Fruit fly (Drosophila melanogaster) whole organism, wandering third instar larva: ENCODE results near the gene CG8349.
A peak's percentile ranks its signal among the peaks of the same experiment; 100 is the strongest.

Experiments used
- Abd-B ChIP-seq: fragments of >200 bp; optimal IDR thresholded peaks from 2 replicates; lab custom pipeline; 2017; ENCODE audit warnings: missing biosample characterization, missing genetic modification characterization
- CG32264 ChIP-seq: fragments of 200-800 bp; sonication (Bioruptor generic); optimal IDR thresholded peaks from 2 replicates; lab custom pipeline; 2016; ENCODE audit warnings: missing biosample characterization, missing genetic modification characterization
- CG9705 ChIP-seq: fragments of 200-800 bp; sonication (Bioruptor generic); optimal IDR thresholded peaks from 2 replicates; lab custom pipeline; 2018; ENCODE audit warnings: missing biosample characterization, mild to moderate bottlenecking, missing genetic modification characterization
- CrebA ChIP-seq: fragments of 200-800 bp; sonication (Bioruptor generic); optimal IDR thresholded peaks from 2 replicates; lab custom pipeline; 2016; ENCODE audit warnings: missing biosample characterization, mild to moderate bottlenecking, missing genetic modification characterization, borderline replicate concordance
- Dfd ChIP-seq: fragments of >200 bp; optimal IDR thresholded peaks from 2 replicates; lab custom pipeline; 2017; ENCODE audit warnings: missing biosample characterization, missing genetic modification characterization
- Dif ChIP-seq: fragments of 200-275, 200-300 bp; sonication (Bioruptor generic); optimal IDR thresholded peaks from 2 replicates; lab custom pipeline; 2018; ENCODE audit warnings: missing biosample characterization, missing genetic modification characterization; ENCODE audit not compliant: partially characterized antibody
- GATAd ChIP-seq: sonication (Bioruptor generic); optimal IDR thresholded peaks from 2 replicates; lab custom pipeline; 2016; ENCODE audit warnings: missing biosample characterization, missing genetic modification characterization
- HLH106 ChIP-seq: fragments of 200-800 bp; optimal IDR thresholded peaks from 3 replicates; lab custom pipeline; 2019; ENCODE audit warnings: missing biosample characterization, mild to moderate bottlenecking, missing genetic modification characterization, moderate library complexity
- Hnf4 ChIP-seq: fragments of 200-800 bp; sonication (Bioruptor generic); optimal IDR thresholded peaks from 2 replicates; lab custom pipeline; 2016; ENCODE audit warnings: missing biosample characterization, mild to moderate bottlenecking, missing genetic modification characterization
- Hr78 ChIP-seq: fragments of >200 bp; optimal IDR thresholded peaks from 2 replicates; lab custom pipeline; 2017; ENCODE audit warnings: missing biosample characterization, missing genetic modification characterization
- Hr83 ChIP-seq: fragments of 200-300 bp; sonication (Bioruptor generic); optimal IDR thresholded peaks from 2 replicates; lab custom pipeline; 2016; ENCODE audit warnings: missing biosample characterization, mild to moderate bottlenecking, missing genetic modification characterization, moderate library complexity; ENCODE audit not compliant: poor library complexity, severe bottlenecking
- Jra ChIP-seq: sonication (Bioruptor generic); optimal IDR thresholded peaks from 2 replicates; lab custom pipeline; 2016; ENCODE audit warnings: missing biosample characterization, missing genetic modification characterization
- Mio ChIP-seq: sonication (Bioruptor generic); optimal IDR thresholded peaks from 2 replicates; lab custom pipeline; 2016; ENCODE audit warnings: missing biosample characterization, missing genetic modification characterization
- Myc ChIP-seq: fragments of >200 bp; optimal IDR thresholded peaks from 2 replicates; lab custom pipeline; 2017
- N ChIP-seq: fragments of >200 bp; optimal IDR thresholded peaks from 2 replicates; lab custom pipeline; 2018; ENCODE audit warnings: missing biosample characterization, missing external identifiers, missing genetic modification characterization
- OdsH ChIP-seq: fragments of 200-800 bp; sonication (Bioruptor generic); optimal IDR thresholded peaks from 2 replicates; lab custom pipeline; 2016; ENCODE audit warnings: missing biosample characterization, mild to moderate bottlenecking, missing genetic modification characterization
- Rel ChIP-seq, 2 experiments: fragments of 200-800 bp; sonication (Bioruptor generic) in 1 of 2; optimal IDR thresholded peaks; 2 replicates in 1 of 2; 3 replicates in 1 of 2; lab custom pipeline; 2016 to 2019; ENCODE audit warnings: mild to moderate bottlenecking in 2 of 2, missing biosample characterization in 2 of 2, missing genetic modification characterization in 2 of 2, moderate library complexity in 1 of 2
- Sp1 ChIP-seq: fragments of 200-800 bp; sonication (Bioruptor generic); optimal IDR thresholded peaks from 3 replicates; lab custom pipeline; 2019; ENCODE audit warnings: missing biosample characterization, mild to moderate bottlenecking, missing genetic modification characterization, moderate library complexity
- Vsx2 ChIP-seq: fragments of 200-300, 225-300 bp; sonication (Bioruptor generic); optimal IDR thresholded peaks from 2 replicates; lab custom pipeline; 2018; ENCODE audit warnings: missing biosample characterization, missing genetic modification characterization; ENCODE audit not compliant: partially characterized antibody
- br ChIP-seq: fragments of 200-800 bp; sonication (Bioruptor generic); optimal IDR thresholded peaks from 2 replicates; lab custom pipeline; 2016; ENCODE audit warnings: missing biosample characterization, missing genetic modification characterization
- brk ChIP-seq: fragments of 200-800 bp; sonication (Bioruptor generic); optimal IDR thresholded peaks from 2 replicates; lab custom pipeline; 2016; ENCODE audit warnings: missing biosample characterization, mild to moderate bottlenecking, missing genetic modification characterization
- dl ChIP-seq, 2 experiments: fragments of 175-275, 200-275 bp in 1 of 2; fragments of 200-275 bp in 1 of 2; sonication (Bioruptor generic); optimal IDR thresholded peaks; lab custom pipeline; 2018; ENCODE audit warnings: mild to moderate bottlenecking in 2 of 2, missing biosample characterization in 2 of 2, missing genetic modification characterization in 2 of 2, moderate library complexity in 2 of 2; ENCODE audit not compliant: partially characterized antibody in 2 of 2, insufficient read depth in 1 of 2
- dmrt93B ChIP-seq: fragments of 200-800 bp; sonication (Bioruptor generic); optimal IDR thresholded peaks from 2 replicates; lab custom pipeline; 2018; ENCODE audit warnings: missing biosample characterization, mild to moderate bottlenecking, missing genetic modification characterization
- dsf ChIP-seq: sonication (Bioruptor generic); optimal IDR thresholded peaks from 2 replicates; lab custom pipeline; 2016; ENCODE audit warnings: missing biosample characterization, missing genetic modification characterization, borderline replicate concordance
- ey ChIP-seq: fragments of 200-800 bp; sonication (Bioruptor generic); optimal IDR thresholded peaks from 2 replicates; lab custom pipeline; 2016; ENCODE audit warnings: missing biosample characterization, missing genetic modification characterization
- foxo ChIP-seq, 2 experiments: fragments of 200-800 bp; sonication (Bioruptor generic); optimal IDR thresholded peaks; 2 replicates in 1 of 2; 3 replicates in 1 of 2; lab custom pipeline; 2016 to 2017; ENCODE audit warnings: missing biosample characterization in 2 of 2, missing genetic modification characterization in 2 of 2
- fru ChIP-seq: fragments of 200-800 bp; sonication (Bioruptor generic); optimal IDR thresholded peaks from 3 replicates; lab custom pipeline; 2016; ENCODE audit warnings: missing biosample characterization, mild to moderate bottlenecking, missing genetic modification characterization
- h ChIP-seq: fragments of 200-800 bp; sonication (Bioruptor generic); optimal IDR thresholded peaks from 3 replicates; lab custom pipeline; 2016; ENCODE audit warnings: missing biosample characterization, mild to moderate bottlenecking, missing genetic modification characterization
- jim ChIP-seq: fragments of 175-275, 200-325 bp; sonication (Bioruptor generic); optimal IDR thresholded peaks from 2 replicates; lab custom pipeline; 2016; ENCODE audit warnings: missing biosample characterization, mild to moderate bottlenecking, missing genetic modification characterization
- lola ChIP-seq: fragments of >200 bp; optimal IDR thresholded peaks from 2 replicates; lab custom pipeline; 2017; ENCODE audit warnings: missing biosample characterization, missing genetic modification characterization
- pan ChIP-seq: fragments of >200 bp; optimal IDR thresholded peaks from 2 replicates; lab custom pipeline; 2017
- psq ChIP-seq: fragments of 200-800 bp; sonication (Bioruptor generic); optimal IDR thresholded peaks from 3 replicates; lab custom pipeline; 2017; ENCODE audit warnings: missing biosample characterization, mild to moderate bottlenecking, missing genetic modification characterization, moderate library complexity
- rgr ChIP-seq: fragments of 200-800 bp; sonication (Bioruptor generic); optimal IDR thresholded peaks from 3 replicates; lab custom pipeline; 2016; ENCODE audit warnings: missing biosample characterization, mild to moderate bottlenecking, missing genetic modification characterization
- sage ChIP-seq: fragments of 200-800 bp; sonication (Bioruptor generic); optimal IDR thresholded peaks from 2 replicates; lab custom pipeline; 2016; ENCODE audit warnings: missing biosample characterization, mild to moderate bottlenecking, missing genetic modification characterization
- sv ChIP-seq: fragments of 200-800 bp; sonication (Bioruptor generic); optimal IDR thresholded peaks from 3 replicates; lab custom pipeline; 2016; ENCODE audit warnings: missing biosample characterization, missing genetic modification characterization
- tai ChIP-seq: sonication (Bioruptor generic); optimal IDR thresholded peaks from 2 replicates; lab custom pipeline; 2016; ENCODE audit warnings: missing biosample characterization, missing genetic modification characterization
- usp ChIP-seq: fragments of >200 bp; optimal IDR thresholded peaks from 2 replicates; lab custom pipeline; 2017; ENCODE audit warnings: missing biosample characterization, missing genetic modification characterization
- woc ChIP-seq: sonication (Bioruptor generic); optimal IDR thresholded peaks from 2 replicates; lab custom pipeline; 2016; ENCODE audit warnings: missing biosample characterization, mild to moderate bottlenecking, missing genetic modification characterization

The CG8349 gene

dm6 chr2L:8202569-8202968 is 13.1 kb upstream of the CG8349 start:
- TF ChIP-seq Hnf4 = peak; percentile 10
- TF ChIP-seq rgr (GFP tag; lab: Kevin White, UChicago) = no peak

DNA sequence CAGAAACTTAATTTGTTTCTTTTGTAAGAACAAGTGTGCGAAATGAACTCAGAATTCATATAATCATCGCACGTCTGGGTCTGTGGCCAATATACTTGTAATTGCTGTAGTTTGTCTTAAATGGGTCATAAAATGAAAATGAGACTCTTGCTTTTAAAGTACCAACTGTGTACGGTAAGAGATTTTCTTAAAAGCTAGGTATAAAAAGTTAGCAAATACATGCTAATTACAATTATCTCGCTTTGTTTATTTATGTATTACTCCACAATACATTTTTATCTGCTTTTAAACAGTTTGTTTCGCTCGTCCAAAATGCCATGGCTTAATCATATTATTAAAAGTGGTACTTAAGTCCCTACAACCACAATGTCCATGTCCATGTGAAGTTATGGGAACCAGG is 12.0 kb upstream of the CG8349 start:
- no peak for TF ChIP-seq h (GFP tag; lab: Kevin White, UChicago)
- no peak for TF ChIP-seq Hr78
- no peak for TF ChIP-seq Rel (GFP tag; optimal IDR thresholded peaks at IDR 0.05; lab: Kevin White, UChicago)
- no peak for TF ChIP-seq Rel (tag; optimal IDR thresholded peaks at IDR 0.05; lab: Kevin White, UChicago)
- no peak for TF ChIP-seq Hnf4
- no peak for TF ChIP-seq GATAd (GFP tag; lab: Kevin White, UChicago)
- no peak for TF ChIP-seq jim (GFP tag; lab: Kevin White, UChicago)
- no peak for TF ChIP-seq dmrt93B
- TF ChIP-seq OdsH (GFP tag; lab: Kevin White, UChicago) = no peak
- TF ChIP-seq lola (GFP tag; lab: Kevin White, UChicago) = no peak
- TF ChIP-seq, all 38 proteins: peak for 0

DNA sequence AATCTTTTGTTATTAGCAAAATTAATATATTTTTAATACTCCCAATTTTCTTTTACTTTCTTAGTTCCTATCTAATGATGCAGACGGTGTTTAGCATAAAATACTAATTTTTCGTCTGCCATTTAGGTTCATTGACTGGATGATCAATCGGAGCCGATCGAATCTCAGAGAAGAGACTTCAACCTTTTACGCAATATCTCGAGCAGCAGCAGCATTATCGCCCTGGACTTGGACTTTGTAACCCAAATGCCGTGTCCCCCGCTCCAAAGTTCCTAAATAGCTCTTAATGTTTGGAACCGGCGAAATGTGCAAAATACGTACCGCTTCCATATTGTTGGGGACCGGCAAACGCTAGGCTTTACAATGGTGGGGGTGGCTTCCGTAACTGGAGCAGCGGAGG is 11.3 kb upstream of the CG8349 start:
- peak; percentile 60 for TF ChIP-seq Hnf4
- TF ChIP-seq Vsx2 (GFP tag; lab: Kevin White, UChicago) = no peak

- TF ChIP-seq br (GFP tag; lab: Kevin White, UChicago) (peak; percentile 91), jim (GFP tag; lab: Kevin White, UChicago) (no peak), HLH106 (tag; lab: Kevin White, UChicago) (peak; percentile 96), pan (peak; percentile 89), CG9705 (GFP tag; lab: Kevin White, UChicago) (peak; percentile 80), fru (GFP tag; lab: Kevin White, UChicago) (peak; percentile 98), Rel (GFP tag; optimal IDR thresholded peaks at IDR 0.05; lab: Kevin White, UChicago) (peak; percentile 99), Rel (tag; optimal IDR thresholded peaks at IDR 0.05; lab: Kevin White, UChicago) (peak; percentile 91), Hr83 (GFP tag; lab: Kevin White, UChicago) (peak; percentile 57), rgr (GFP tag; lab: Kevin White, UChicago) (peak; percentile 90), Hnf4 (peak; percentile 91), dmrt93B (peak; percentile 92), GATAd (GFP tag; lab: Kevin White, UChicago) (no peak), Mio (GFP tag; lab: Kevin White, UChicago) (peak; percentile 47), usp (GFP tag; lab: Kevin White, UChicago) (no peak), foxo (GFP tag; optimal IDR thresholded peaks at IDR 0.05; lab: Kevin White, UChicago) (peak; percentile 97 to 100), Dif (GFP tag; lab: Kevin White, UChicago) (peak; percentile 66), Abd-B (GFP tag; lab: Kevin White, UChicago) (no peak), Jra (GFP tag; lab: Kevin White, UChicago) (peak; percentile 74), Vsx2 (GFP tag; lab: Kevin White, UChicago) (no peak), lola (GFP tag; lab: Kevin White, UChicago) (no peak), woc (GFP tag; lab: Kevin White, UChicago) (peak; percentile 99), dl (GFP tag; optimal IDR thresholded peaks at IDR 0.05; lab: Kevin White, UChicago; ENCODE audit: insufficient read depth in 1 of 2, partially characterized antibody in 2 of 2) (peak; percentile 8 to 60), OdsH (GFP tag; lab: Kevin White, UChicago) (peak; percentile 98), CrebA (GFP tag; lab: Kevin White, UChicago) (no peak), tai (no peak), ey (peak; percentile 90), Hr78 (no peak), brk (GFP tag; lab: Kevin White, UChicago) (peak; percentile 99), CG32264 (GFP tag; lab: Kevin White, UChicago) (peak; percentile 98), dsf (GFP tag; lab: Kevin White, UChicago) (peak; percentile 63), N (GFP tag; lab: Kevin White, UChicago) (no peak), Dfd (GFP tag; lab: Kevin White, UChicago) (no peak), sv (GFP tag; lab: Kevin White, UChicago) (peak; percentile 94), sage (peak; percentile 99), Sp1 (GFP tag; lab: Kevin White, UChicago) (peak; percentile 97), h (GFP tag; lab: Kevin White, UChicago) (peak; percentile 100), psq (GFP tag; lab: Kevin White, UChicago) (peak; percentile 99), Myc (no peak)
These were observed 10.6 kb upstream of the CG8349 start, which contains the start of gene SLC5A11 for dm6 chr2L:8204996-8205567. SLC5A11 (minus strand) TSS chr2L:8205132.
